Fruit fly (Drosophila melanogaster): Measurements from ENCODE around the gene REPTOR.

Gene REPTOR

DNA sequence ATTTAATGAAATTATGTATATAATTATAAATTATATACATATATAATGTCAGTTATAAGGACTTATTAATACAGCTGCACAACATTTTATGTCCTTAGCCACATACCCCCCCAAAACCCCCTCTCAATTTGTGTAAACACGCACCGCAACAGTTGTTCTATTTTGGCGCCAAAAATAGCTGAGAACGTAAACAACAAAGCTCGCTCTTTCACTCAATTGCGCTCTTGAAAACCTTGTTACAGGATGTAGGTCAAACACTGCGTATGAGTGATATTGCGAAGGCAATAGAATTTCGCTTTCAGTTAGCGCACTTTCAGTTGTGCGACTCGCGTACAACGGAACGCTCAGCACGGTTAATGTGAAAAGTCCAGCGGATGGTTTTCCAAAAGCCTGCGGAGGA, 38.3 kb downstream of the REPTOR start, which contains the start of gene Esyt2 (continued):
- TF ChIP-seq CG14441 (GFP tag; IDR thresholded peaks at IDR 0.05): peak; percentile 53
- TF ChIP-seq CG11696 (GFP tag; IDR thresholded peaks at IDR 0.05): no peak
- TF ChIP-seq YL-1 (GFP tag; optimal IDR thresholded peaks at IDR 0.05): no peak
- TF ChIP-seq HHEX (GFP tag; optimal IDR thresholded peaks at IDR 0.05): peak; percentile 55
- no peak for TF ChIP-seq CG18011 (GFP tag; optimal IDR thresholded peaks at IDR 0.05)
- TF ChIP-seq kni (GFP tag; optimal IDR thresholded peaks at IDR 0.05): no peak
- TF ChIP-seq CG7839 (tag; optimal IDR thresholded peaks at IDR 0.05): peak; percentile 19
- TF ChIP-seq tup (GFP tag; optimal IDR thresholded peaks at IDR 0.05): no peak
- no peak for TF ChIP-seq CG4854 (GFP tag; optimal IDR thresholded peaks at IDR 0.05)
- peak; percentile 13 for TF ChIP-seq ATbp (GFP tag; optimal IDR thresholded peaks at IDR 0.05)
- 0 out of 2 replicates have a peak, but pooled peaks have one; percentile 22 for TF ChIP-seq CG5953 (GFP tag; IDR thresholded peaks at IDR 0.05)
- peak; percentile 56 for TF ChIP-seq Fer3 (tag; optimal IDR thresholded peaks at IDR 0.05)
- peak; percentile 62 for TF ChIP-seq CG6813 (GFP tag; optimal IDR thresholded peaks at IDR 0.05)
- TF ChIP-seq Dll (GFP tag; IDR thresholded peaks at IDR 0.05; ENCODE audit: partially characterized antibody): no peak
- TF ChIP-seq Eip74EF (GFP tag; optimal IDR thresholded peaks at IDR 0.05): no peak
- TF ChIP-seq CG15696 (tag; optimal IDR thresholded peaks at IDR 0.05): no peak
- TF ChIP-seq Dad (GFP tag; optimal IDR thresholded peaks at IDR 0.05): no peak
- no peak for TF ChIP-seq Oaz (GFP tag; IDR thresholded peaks at IDR 0.05)
- no peak for TF ChIP-seq pan (optimal IDR thresholded peaks at IDR 0.05)
- TF ChIP-seq pan (GFP tag; optimal IDR thresholded peaks at IDR 0.05 in 1 of 2, IDR thresholded peaks at IDR 0.05 in 1 of 2): peak in 1 of 2 experiments; percentile 55
- TF ChIP-seq CG14860 (GFP tag; IDR thresholded peaks at IDR 0.05; ENCODE audit: partially characterized antibody): no peak
- peak; percentile 20 for TF ChIP-seq CG13775 (GFP tag; optimal IDR thresholded peaks at IDR 0.05)
- TF ChIP-seq Bteb2 (GFP tag; optimal IDR thresholded peaks at IDR 0.05): no peak
- TF ChIP-seq CG16779 (GFP tag; IDR thresholded peaks at IDR 0.05): 0 out of 2 replicates have a peak, but pooled peaks have one; percentile 7
- peak; percentile 74 for TF ChIP-seq CG32532 (GFP tag; IDR thresholded peaks at IDR 0.05)
- TF ChIP-seq slou (GFP tag; optimal IDR thresholded peaks at IDR 0.05): no peak
- peak; percentile 12 for TF ChIP-seq tap (tag; optimal IDR thresholded peaks at IDR 0.05)
- no peak for TF ChIP-seq peb (GFP tag; IDR thresholded peaks at IDR 0.05)
- no peak for TF ChIP-seq BEAF-32 (GFP tag; optimal IDR thresholded peaks at IDR 0.05)
- TF ChIP-seq org-1 (GFP tag; optimal IDR thresholded peaks at IDR 0.05): no peak
- TF ChIP-seq cato (GFP tag; optimal IDR thresholded peaks at IDR 0.05; ENCODE audit: borderline replicate concordance): no peak
- TF ChIP-seq CG10147 (GFP tag; optimal IDR thresholded peaks at IDR 0.05): no peak
- TF ChIP-seq ap (GFP tag; IDR thresholded peaks at IDR 0.05): peak; percentile 43; the same call in 1 of the 2 replicates
- no peak for TF ChIP-seq Aef1 (GFP tag; IDR thresholded peaks at IDR 0.05)
- no peak for TF ChIP-seq dmrt11E (tag; optimal IDR thresholded peaks at IDR 0.05)
- TF ChIP-seq Kr (GFP tag; optimal IDR thresholded peaks at IDR 0.05): no peak
- no peak for TF ChIP-seq bab2 (GFP tag; optimal IDR thresholded peaks at IDR 0.05)
- peak; percentile 58; the same call in 2 of the 3 replicates for TF ChIP-seq tgo (GFP tag; IDR thresholded peaks at IDR 0.05)
- no peak for TF ChIP-seq CG17802 (tag; optimal IDR thresholded peaks at IDR 0.05)
- peak; percentile 34 for TF ChIP-seq zfh2 (GFP tag; optimal IDR thresholded peaks at IDR 0.05)
- peak; percentile 15; the same call in 1 of the 2 replicates for TF ChIP-seq CG4404 (GFP tag; IDR thresholded peaks at IDR 0.05)
- peak; percentile 72 for TF ChIP-seq gem (tag; optimal IDR thresholded peaks at IDR 0.05)
- no peak for TF ChIP-seq CG33213 (GFP tag; optimal IDR thresholded peaks at IDR 0.05)
- no peak for TF ChIP-seq HmgZ (tag; optimal IDR thresholded peaks at IDR 0.05)
- TF ChIP-seq ftz-f1 (GFP tag; optimal IDR thresholded peaks at IDR 0.05): peak; percentile 42
- TF ChIP-seq Atf6 (GFP tag; IDR thresholded peaks at IDR 0.05): peak; percentile 38; the same call in 1 of the 2 replicates
- TF ChIP-seq dimm (GFP tag; IDR thresholded peaks at IDR 0.05): no peak
- peak; percentile 10 for TF ChIP-seq mam (GFP tag; optimal IDR thresholded peaks at IDR 0.05)
- TF ChIP-seq Doc3 (GFP tag; IDR thresholded peaks at IDR 0.05; ENCODE audit: partially characterized antibody): no peak
- TF ChIP-seq CG1024 (GFP tag; IDR thresholded peaks at IDR 0.05): no peak
- peak; percentile 27 for TF ChIP-seq CG2120 (GFP tag; optimal IDR thresholded peaks at IDR 0.05)
